Worm (Caenorhabditis elegans) whole organism, early embryonic: ENCODE measurements around the gene metl-13.

ENCODE experiments used
- B0310.2 ChIP-seq: sonication (generic microtip); optimal IDR thresholded peaks from 2 replicates; lab custom pipeline; 2016; ENCODE audit warnings: mild to moderate bottlenecking, missing genetic modification characterization, missing compliant biosample characterization
- F13C5.2 ChIP-seq: sonication (generic microtip); optimal IDR thresholded peaks from 2 replicates; lab custom pipeline; 2017; ENCODE audit warnings: mild to moderate bottlenecking, missing genetic modification characterization, inconsistent platforms, missing compliant biosample characterization
- aly-1 ChIP-seq: sonication (generic microtip); optimal IDR thresholded peaks from 2 replicates; lab custom pipeline; 2016; ENCODE audit warnings: missing genetic modification characterization, missing compliant biosample characterization
- ama-1 ChIP-seq: fragments of 150-350 bp; optimal IDR thresholded peaks from 2 replicates; lab custom pipeline; 2014
- ceh-13 ChIP-seq: fragments of 200-800 bp; sonication (Bioruptor generic); optimal IDR thresholded peaks from 2 replicates; lab custom pipeline; 2018; ENCODE audit warnings: mild to moderate bottlenecking, missing genetic modification characterization, missing compliant biosample characterization
- ceh-36 ChIP-seq: sonication (generic microtip); optimal IDR thresholded peaks from 2 replicates; lab custom pipeline; 2016; ENCODE audit warnings: missing genetic modification characterization, inconsistent platforms, missing compliant biosample characterization
- ets-7 ChIP-seq: sonication (generic microtip); optimal IDR thresholded peaks from 2 replicates; lab custom pipeline; 2016; ENCODE audit warnings: missing genotype, missing genetic modification characterization, missing compliant biosample characterization
- flt-1 ChIP-seq: fragments of 200-800 bp; sonication (Bioruptor generic); IDR thresholded peaks from 2 replicates; pipeline ENCODE4 v1.3.6; 2022; ENCODE audit warnings: missing genetic modification characterization, missing compliant biosample characterization
- hmbx-1 ChIP-seq: sonication (generic microtip); optimal IDR thresholded peaks from 2 replicates; lab custom pipeline; 2016; ENCODE audit warnings: mild to moderate bottlenecking, missing genetic modification characterization, missing compliant biosample characterization
- hmg-4 ChIP-seq: fragments of 200-800 bp; sonication (Bioruptor generic); optimal IDR thresholded peaks from 2 replicates; lab custom pipeline; 2018; ENCODE audit warnings: mild to moderate bottlenecking, missing genetic modification characterization, missing compliant biosample characterization
- hnd-1 ChIP-seq: sonication (generic microtip); optimal IDR thresholded peaks from 2 replicates; lab custom pipeline; 2016; ENCODE audit warnings: missing genetic modification characterization, missing compliant biosample characterization
- pes-1 ChIP-seq: fragments of 200-800 bp; sonication (Bioruptor generic); IDR thresholded peaks from 2 replicates; pipeline ENCODE4 v1.3.6; 2022; ENCODE audit warnings: missing genetic modification reagents, missing genetic modification characterization, missing compliant biosample characterization
- scrt-1 ChIP-seq: fragments of 200-800 bp; sonication (Bioruptor generic); IDR thresholded peaks from 2 replicates; pipeline ENCODE4 v1.3.6; 2022; ENCODE audit warnings: missing genetic modification characterization, missing compliant biosample characterization
- sea-1 ChIP-seq: fragments of 200-800 bp; sonication (Bioruptor generic); conservative IDR thresholded peaks from 2 replicates; pipeline ENCODE4 v1.3.6; 2022; ENCODE audit warnings: missing genetic modification characterization, missing compliant biosample characterization
- tbx-11 ChIP-seq: fragments of 200-800 bp; sonication (Bioruptor generic); IDR thresholded peaks from 2 replicates; pipeline ENCODE4 v1.3.6; 2022; ENCODE audit warnings: missing genetic modification characterization, missing compliant biosample characterization
- tbx-37 ChIP-seq: fragments of 200-800 bp; sonication (Bioruptor generic); conservative IDR thresholded peaks from 2 replicates; pipeline ENCODE4 v1.3.6; 2022; ENCODE audit warnings: missing genetic modification reagents, missing genetic modification characterization, missing compliant biosample characterization
- tra-4 ChIP-seq: sonication (generic microtip); optimal IDR thresholded peaks from 2 replicates; lab custom pipeline; 2017; ENCODE audit warnings: missing genetic modification characterization, missing compliant biosample characterization

metl-13 gene

ce11 chrIV:6638256-6638655 lies 3.4 kb downstream of the metl-13 start, which contains the start of gene C01B10.7:
C01B10.7 (plus strand) TSS chrIV:6638556.
- no peak for TF ChIP-seq ama-1 (lab: Kevin White, UChicago)
- TF ChIP-seq hnd-1 (tag; lab: Kevin White, UChicago), result no peak
- no peak for TF ChIP-seq pes-1 (GFP tag; lab: Robert Waterston, UW)
- no peak for TF ChIP-seq F13C5.2 (tag; lab: Kevin White, UChicago)
- TF ChIP-seq tbx-11 (GFP tag; lab: Robert Waterston, UW), result no peak
- no peak for TF ChIP-seq tra-4 (tag; lab: Kevin White, UChicago)
- TF ChIP-seq hmbx-1 (tag; lab: Kevin White, UChicago), result no peak
- no peak for TF ChIP-seq tbx-37
- no peak for TF ChIP-seq hmg-4 (GFP tag; lab: Kevin White, UChicago)
- no peak for TF ChIP-seq flt-1

- TF ChIP-seq ceh-13 (GFP tag; lab: Kevin White, UChicago) (no peak), B0310.2 (tag; lab: Kevin White, UChicago) (no peak), sea-1 (GFP tag; lab: Robert Waterston, UW) (no peak), pes-1 (GFP tag; lab: Robert Waterston, UW) (no peak), aly-1 (tag; lab: Kevin White, UChicago) (no peak), ceh-36 (tag; lab: Kevin White, UChicago) (no peak), scrt-1 (GFP tag; lab: Robert Waterston, UW) (no peak)
These were observed 5.0 kb downstream of the metl-13 start, which contains the start of gene C01B10.6 for ce11 chrIV:6639880-6640279. C01B10.6 (plus strand) TSS chrIV:6640180.

DNA sequence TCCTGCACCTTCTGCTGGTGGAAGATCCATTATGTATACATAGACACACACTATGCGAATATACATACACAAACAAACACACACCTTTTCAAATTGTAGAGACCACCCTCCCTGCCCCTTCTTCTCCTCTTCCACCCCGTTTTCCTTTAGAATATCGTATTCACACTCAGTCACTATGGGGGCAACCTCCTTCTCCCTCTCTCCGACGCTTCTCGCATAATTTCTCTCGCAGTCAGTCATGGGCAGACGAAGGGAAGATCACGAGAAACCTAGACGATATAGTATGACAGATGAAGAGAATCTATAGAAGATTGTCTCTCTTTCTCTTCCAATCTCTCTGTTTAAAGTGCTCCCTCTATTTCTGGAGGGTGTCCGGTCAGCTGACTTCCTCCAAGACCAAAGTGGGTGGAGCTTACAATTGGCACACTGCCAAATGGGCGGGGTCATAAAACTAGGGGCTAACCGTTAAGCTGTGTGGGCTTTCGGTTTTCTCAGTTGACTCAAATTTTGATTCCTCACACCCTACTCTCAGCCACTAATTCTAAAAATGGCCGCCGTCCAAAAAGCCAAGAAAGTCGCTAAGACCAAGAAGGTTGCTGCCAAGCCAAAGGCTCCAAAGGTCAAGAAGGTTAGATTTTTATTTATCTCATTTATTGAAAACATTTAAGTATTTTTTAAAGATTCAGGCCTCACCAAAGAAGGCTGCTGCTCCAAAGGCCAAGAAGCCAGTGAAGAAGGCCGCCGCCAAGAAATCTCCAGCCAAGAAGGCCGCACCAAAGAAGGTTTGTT lies 11.2 kb downstream of the metl-13 start, which contains the start of gene hil-7:
hil-7 (plus strand) TSS at position 446 of the 789 bp plus-strand sequence.
- TF ChIP-seq F13C5.2 (tag; lab: Kevin White, UChicago), result peak; percentile 12
- no peak for TF ChIP-seq ets-7 (tag; lab: Kevin White, UChicago)
- no peak for TF ChIP-seq tra-4 (tag; lab: Kevin White, UChicago)
- TF ChIP-seq aly-1 (tag; lab: Kevin White, UChicago), result peak; percentile 61
- TF ChIP-seq tbx-37, result no peak
- TF ChIP-seq hmg-4 (GFP tag; lab: Kevin White, UChicago), result peak; percentile 63
- TF ChIP-seq ama-1 (lab: Kevin White, UChicago), result peak; percentile 90

- TF ChIP-seq tbx-11 (GFP tag; lab: Robert Waterston, UW) (no peak), flt-1 (no peak), tra-4 (tag; lab: Kevin White, UChicago) (no peak), ceh-13 (GFP tag; lab: Kevin White, UChicago) (no peak), F13C5.2 (tag; lab: Kevin White, UChicago) (no peak), aly-1 (tag; lab: Kevin White, UChicago) (no peak), ceh-36 (tag; lab: Kevin White, UChicago) (no peak), scrt-1 (GFP tag; lab: Robert Waterston, UW) (no peak), tbx-37 (0 out of 2 replicates have a peak, but pooled peaks have one; percentile 13), pes-1 (GFP tag; lab: Robert Waterston, UW) (no peak), ets-7 (tag; lab: Kevin White, UChicago) (no peak), ama-1 (lab: Kevin White, UChicago) (peak; percentile 57)
These were observed 12.0 kb downstream of the metl-13 start for ce11 chrIV:6646905-6647304.

DNA sequence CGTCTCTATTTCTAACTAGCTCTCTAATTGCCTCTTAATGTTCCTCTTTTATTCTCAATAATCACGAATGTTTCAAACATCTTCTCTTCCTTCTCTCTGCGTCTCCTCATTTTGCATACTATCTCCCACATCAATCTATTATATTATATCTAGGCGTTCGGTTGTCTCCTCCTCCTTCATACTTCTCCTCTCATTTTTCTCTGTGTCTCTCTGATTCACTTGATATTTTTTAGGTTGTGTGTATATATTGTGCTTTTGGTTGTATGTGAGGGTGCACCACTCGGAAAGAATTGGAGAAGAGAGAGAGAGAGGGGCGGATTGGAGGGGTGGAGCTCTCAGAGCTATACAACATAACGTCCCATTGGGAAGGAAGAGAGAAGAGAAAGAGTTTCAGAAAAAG lies 13.7 kb downstream of the metl-13 start:
- no peak for TF ChIP-seq ets-7 (tag; lab: Kevin White, UChicago)
- no peak for TF ChIP-seq scrt-1 (GFP tag; lab: Robert Waterston, UW)
- no peak for TF ChIP-seq ceh-13 (GFP tag; lab: Kevin White, UChicago)
- peak; percentile 9 for TF ChIP-seq B0310.2 (tag; lab: Kevin White, UChicago)
- TF ChIP-seq hmg-4 (GFP tag; lab: Kevin White, UChicago), result peak; percentile 70
- no peak for TF ChIP-seq tbx-11 (GFP tag; lab: Robert Waterston, UW)

- TF ChIP-seq hnd-1 (tag; lab: Kevin White, UChicago), result no peak
- no peak for TF ChIP-seq ceh-36 (tag; lab: Kevin White, UChicago)
- no peak for TF ChIP-seq sea-1 (GFP tag; lab: Robert Waterston, UW)
- no peak for TF ChIP-seq hmg-4 (GFP tag; lab: Kevin White, UChicago)
- TF ChIP-seq tbx-11 (GFP tag; lab: Robert Waterston, UW), result no peak
- TF ChIP-seq aly-1 (tag; lab: Kevin White, UChicago), result no peak
- TF ChIP-seq hmbx-1 (tag; lab: Kevin White, UChicago), result no peak
- TF ChIP-seq B0310.2 (tag; lab: Kevin White, UChicago), result no peak
- no peak for TF ChIP-seq ama-1 (lab: Kevin White, UChicago)
- TF ChIP-seq pes-1 (GFP tag; lab: Robert Waterston, UW), result no peak
- TF ChIP-seq ets-7 (tag; lab: Kevin White, UChicago), result no peak
- no peak for TF ChIP-seq ceh-13 (GFP tag; lab: Kevin White, UChicago)
- no peak for TF ChIP-seq tra-4 (tag; lab: Kevin White, UChicago)
- TF ChIP-seq flt-1, result no peak
- TF ChIP-seq scrt-1 (GFP tag; lab: Robert Waterston, UW), result no peak
- no peak for TF ChIP-seq tbx-37
- no peak for TF ChIP-seq F13C5.2 (tag; lab: Kevin White, UChicago)
These were observed 17.7 kb downstream of the metl-13 start for ce11 chrIV:6652479-6653022.

- no peak for TF ChIP-seq hmg-4 (GFP tag; lab: Kevin White, UChicago)
- TF ChIP-seq ama-1 (lab: Kevin White, UChicago), result no peak
- TF ChIP-seq tbx-37, result no peak
- TF ChIP-seq ets-7 (tag; lab: Kevin White, UChicago), result no peak
- no peak for TF ChIP-seq hmbx-1 (tag; lab: Kevin White, UChicago)
- TF ChIP-seq scrt-1 (GFP tag; lab: Robert Waterston, UW), result no peak
These were observed 18.8 kb downstream of the metl-13 start for ce11 chrIV:6653663-6654201.
